Fruit fly (Drosophila melanogaster) whole organism, wandering third instar larva: ENCODE data around the gene IFT43.
A peak's percentile ranks its signal among the peaks of the same experiment; 100 is the strongest.

Source experiments
- Abd-B ChIP-seq: fragments of >200 bp; optimal IDR thresholded peaks from 2 replicates; lab custom pipeline; 2017; ENCODE audit warnings: missing biosample characterization, missing genetic modification characterization
- CG32264 ChIP-seq: fragments of 200-800 bp; sonication (Bioruptor generic); optimal IDR thresholded peaks from 2 replicates; lab custom pipeline; 2016; ENCODE audit warnings: missing biosample characterization, missing genetic modification characterization
- CG9705 ChIP-seq: fragments of 200-800 bp; sonication (Bioruptor generic); optimal IDR thresholded peaks from 2 replicates; lab custom pipeline; 2018; ENCODE audit warnings: missing biosample characterization, mild to moderate bottlenecking, missing genetic modification characterization
- CrebA ChIP-seq: fragments of 200-800 bp; sonication (Bioruptor generic); optimal IDR thresholded peaks from 2 replicates; lab custom pipeline; 2016; ENCODE audit warnings: missing biosample characterization, mild to moderate bottlenecking, missing genetic modification characterization, borderline replicate concordance
- Dfd ChIP-seq: fragments of >200 bp; optimal IDR thresholded peaks from 2 replicates; lab custom pipeline; 2017; ENCODE audit warnings: missing biosample characterization, missing genetic modification characterization
- Dif ChIP-seq: fragments of 200-275, 200-300 bp; sonication (Bioruptor generic); optimal IDR thresholded peaks from 2 replicates; lab custom pipeline; 2018; ENCODE audit warnings: missing biosample characterization, missing genetic modification characterization; ENCODE audit not compliant: partially characterized antibody
- GATAd ChIP-seq: sonication (Bioruptor generic); optimal IDR thresholded peaks from 2 replicates; lab custom pipeline; 2016; ENCODE audit warnings: missing biosample characterization, missing genetic modification characterization
- HLH106 ChIP-seq: fragments of 200-800 bp; optimal IDR thresholded peaks from 3 replicates; lab custom pipeline; 2019; ENCODE audit warnings: missing biosample characterization, mild to moderate bottlenecking, missing genetic modification characterization, moderate library complexity
- Hnf4 ChIP-seq: fragments of 200-800 bp; sonication (Bioruptor generic); optimal IDR thresholded peaks from 2 replicates; lab custom pipeline; 2016; ENCODE audit warnings: missing biosample characterization, mild to moderate bottlenecking, missing genetic modification characterization
- Hr78 ChIP-seq: fragments of >200 bp; optimal IDR thresholded peaks from 2 replicates; lab custom pipeline; 2017; ENCODE audit warnings: missing biosample characterization, missing genetic modification characterization
- Hr83 ChIP-seq: fragments of 200-300 bp; sonication (Bioruptor generic); optimal IDR thresholded peaks from 2 replicates; lab custom pipeline; 2016; ENCODE audit warnings: missing biosample characterization, mild to moderate bottlenecking, missing genetic modification characterization, moderate library complexity; ENCODE audit not compliant: poor library complexity, severe bottlenecking
- Jra ChIP-seq: sonication (Bioruptor generic); optimal IDR thresholded peaks from 2 replicates; lab custom pipeline; 2016; ENCODE audit warnings: missing biosample characterization, missing genetic modification characterization
- Mio ChIP-seq: sonication (Bioruptor generic); optimal IDR thresholded peaks from 2 replicates; lab custom pipeline; 2016; ENCODE audit warnings: missing biosample characterization, missing genetic modification characterization
- Myc ChIP-seq: fragments of >200 bp; optimal IDR thresholded peaks from 2 replicates; lab custom pipeline; 2017
- N ChIP-seq: fragments of >200 bp; optimal IDR thresholded peaks from 2 replicates; lab custom pipeline; 2018; ENCODE audit warnings: missing biosample characterization, missing external identifiers, missing genetic modification characterization
- OdsH ChIP-seq: fragments of 200-800 bp; sonication (Bioruptor generic); optimal IDR thresholded peaks from 2 replicates; lab custom pipeline; 2016; ENCODE audit warnings: missing biosample characterization, mild to moderate bottlenecking, missing genetic modification characterization
- Rel ChIP-seq, 2 experiments: fragments of 200-800 bp; sonication (Bioruptor generic) in 1 of 2; optimal IDR thresholded peaks; 2 replicates in 1 of 2; 3 replicates in 1 of 2; lab custom pipeline; 2016 to 2019; ENCODE audit warnings: mild to moderate bottlenecking in 2 of 2, missing biosample characterization in 2 of 2, missing genetic modification characterization in 2 of 2, moderate library complexity in 1 of 2
- Sp1 ChIP-seq: fragments of 200-800 bp; sonication (Bioruptor generic); optimal IDR thresholded peaks from 3 replicates; lab custom pipeline; 2019; ENCODE audit warnings: missing biosample characterization, mild to moderate bottlenecking, missing genetic modification characterization, moderate library complexity
- Vsx2 ChIP-seq: fragments of 200-300, 225-300 bp; sonication (Bioruptor generic); optimal IDR thresholded peaks from 2 replicates; lab custom pipeline; 2018; ENCODE audit warnings: missing biosample characterization, missing genetic modification characterization; ENCODE audit not compliant: partially characterized antibody
- br ChIP-seq: fragments of 200-800 bp; sonication (Bioruptor generic); optimal IDR thresholded peaks from 2 replicates; lab custom pipeline; 2016; ENCODE audit warnings: missing biosample characterization, missing genetic modification characterization
- brk ChIP-seq: fragments of 200-800 bp; sonication (Bioruptor generic); optimal IDR thresholded peaks from 2 replicates; lab custom pipeline; 2016; ENCODE audit warnings: missing biosample characterization, mild to moderate bottlenecking, missing genetic modification characterization
- dl ChIP-seq, 2 experiments: fragments of 175-275, 200-275 bp in 1 of 2; fragments of 200-275 bp in 1 of 2; sonication (Bioruptor generic); optimal IDR thresholded peaks; lab custom pipeline; 2018; ENCODE audit warnings: mild to moderate bottlenecking in 2 of 2, missing biosample characterization in 2 of 2, missing genetic modification characterization in 2 of 2, moderate library complexity in 2 of 2; ENCODE audit not compliant: partially characterized antibody in 2 of 2, insufficient read depth in 1 of 2
- dmrt93B ChIP-seq: fragments of 200-800 bp; sonication (Bioruptor generic); optimal IDR thresholded peaks from 2 replicates; lab custom pipeline; 2018; ENCODE audit warnings: missing biosample characterization, mild to moderate bottlenecking, missing genetic modification characterization
- dsf ChIP-seq: sonication (Bioruptor generic); optimal IDR thresholded peaks from 2 replicates; lab custom pipeline; 2016; ENCODE audit warnings: missing biosample characterization, missing genetic modification characterization, borderline replicate concordance
- ey ChIP-seq: fragments of 200-800 bp; sonication (Bioruptor generic); optimal IDR thresholded peaks from 2 replicates; lab custom pipeline; 2016; ENCODE audit warnings: missing biosample characterization, missing genetic modification characterization
- foxo ChIP-seq, 2 experiments: fragments of 200-800 bp; sonication (Bioruptor generic); optimal IDR thresholded peaks; 2 replicates in 1 of 2; 3 replicates in 1 of 2; lab custom pipeline; 2016 to 2017; ENCODE audit warnings: missing biosample characterization in 2 of 2, missing genetic modification characterization in 2 of 2
- fru ChIP-seq: fragments of 200-800 bp; sonication (Bioruptor generic); optimal IDR thresholded peaks from 3 replicates; lab custom pipeline; 2016; ENCODE audit warnings: missing biosample characterization, mild to moderate bottlenecking, missing genetic modification characterization
- h ChIP-seq: fragments of 200-800 bp; sonication (Bioruptor generic); optimal IDR thresholded peaks from 3 replicates; lab custom pipeline; 2016; ENCODE audit warnings: missing biosample characterization, mild to moderate bottlenecking, missing genetic modification characterization
- jim ChIP-seq: fragments of 175-275, 200-325 bp; sonication (Bioruptor generic); optimal IDR thresholded peaks from 2 replicates; lab custom pipeline; 2016; ENCODE audit warnings: missing biosample characterization, mild to moderate bottlenecking, missing genetic modification characterization
- lola ChIP-seq: fragments of >200 bp; optimal IDR thresholded peaks from 2 replicates; lab custom pipeline; 2017; ENCODE audit warnings: missing biosample characterization, missing genetic modification characterization
- pan ChIP-seq: fragments of >200 bp; optimal IDR thresholded peaks from 2 replicates; lab custom pipeline; 2017
- psq ChIP-seq: fragments of 200-800 bp; sonication (Bioruptor generic); optimal IDR thresholded peaks from 3 replicates; lab custom pipeline; 2017; ENCODE audit warnings: missing biosample characterization, mild to moderate bottlenecking, missing genetic modification characterization, moderate library complexity
- rgr ChIP-seq: fragments of 200-800 bp; sonication (Bioruptor generic); optimal IDR thresholded peaks from 3 replicates; lab custom pipeline; 2016; ENCODE audit warnings: missing biosample characterization, mild to moderate bottlenecking, missing genetic modification characterization
- sage ChIP-seq: fragments of 200-800 bp; sonication (Bioruptor generic); optimal IDR thresholded peaks from 2 replicates; lab custom pipeline; 2016; ENCODE audit warnings: missing biosample characterization, mild to moderate bottlenecking, missing genetic modification characterization
- sv ChIP-seq: fragments of 200-800 bp; sonication (Bioruptor generic); optimal IDR thresholded peaks from 3 replicates; lab custom pipeline; 2016; ENCODE audit warnings: missing biosample characterization, missing genetic modification characterization
- tai ChIP-seq: sonication (Bioruptor generic); optimal IDR thresholded peaks from 2 replicates; lab custom pipeline; 2016; ENCODE audit warnings: missing biosample characterization, missing genetic modification characterization
- usp ChIP-seq: fragments of >200 bp; optimal IDR thresholded peaks from 2 replicates; lab custom pipeline; 2017; ENCODE audit warnings: missing biosample characterization, missing genetic modification characterization
- woc ChIP-seq: sonication (Bioruptor generic); optimal IDR thresholded peaks from 2 replicates; lab custom pipeline; 2016; ENCODE audit warnings: missing biosample characterization, mild to moderate bottlenecking, missing genetic modification characterization

The IFT43 gene

dm6 chr2L:12694823-12695420, at the start of gene IFT43, which contains the start of gene PICK1:
Gene IFT43 (minus strand): TSS chr2L:12694988.
Gene PICK1 (plus strand): TSS chr2L:12695033.
- no peak for TF ChIP-seq h
- TF ChIP-seq Hr83 (GFP tag; lab: Kevin White, UChicago): peak; percentile 16

DNA sequence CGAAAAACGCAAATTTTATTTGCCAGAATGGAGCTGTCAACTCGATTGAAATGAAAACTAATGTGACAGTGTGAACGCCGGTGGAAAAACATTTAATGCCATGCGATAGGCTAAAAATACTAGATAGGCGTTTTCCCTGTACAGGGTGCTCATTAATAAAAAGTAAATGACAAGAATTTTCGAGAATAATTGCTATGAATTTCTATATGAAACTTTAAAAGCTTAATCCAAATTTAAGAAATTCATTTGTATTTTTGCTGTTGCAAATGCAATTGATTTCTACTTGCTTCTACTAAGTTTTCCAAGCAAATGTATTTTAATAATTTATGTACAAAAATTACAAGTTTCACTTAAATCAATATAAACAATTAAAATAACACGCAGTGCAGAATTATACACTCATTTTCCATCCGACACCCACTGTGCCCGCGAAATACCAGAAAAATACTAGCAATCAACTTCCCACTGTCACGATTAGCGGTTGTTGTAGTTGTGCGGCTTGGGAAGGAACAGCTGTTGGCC, 27.1 kb upstream of the IFT43 start, which contains the start of gene Pih1D1:
Gene Pih1D1, minus strand, starts transcription at position 50 of the 522 bp plus-strand sequence.
- peak; percentile 55 for TF ChIP-seq GATAd (GFP tag; lab: Kevin White, UChicago)
- no peak for TF ChIP-seq jim (GFP tag; lab: Kevin White, UChicago)
- peak; percentile 92 for TF ChIP-seq fru (GFP tag; lab: Kevin White, UChicago)
- peak; percentile 82 for TF ChIP-seq Jra (GFP tag; lab: Kevin White, UChicago)
- TF ChIP-seq dsf: peak; percentile 80
- TF ChIP-seq CG9705 (GFP tag; lab: Kevin White, UChicago): peak; percentile 95
- peak; percentile 45 for TF ChIP-seq Mio (GFP tag; lab: Kevin White, UChicago)
- peak; percentile 85 for TF ChIP-seq Hnf4
- no peak for TF ChIP-seq Myc (lab: Kevin White, UChicago)
- peak; percentile 87 for TF ChIP-seq woc (GFP tag; lab: Kevin White, UChicago)
- TF ChIP-seq Abd-B (GFP tag; lab: Kevin White, UChicago): no peak
- peak; percentile 92 for TF ChIP-seq h
- TF ChIP-seq Rel (GFP tag; optimal IDR thresholded peaks at IDR 0.05; lab: Kevin White, UChicago): peak; percentile 10
- peak; percentile 61 for TF ChIP-seq Rel (tag; optimal IDR thresholded peaks at IDR 0.05; lab: Kevin White, UChicago)
- TF ChIP-seq Hr83 (GFP tag; lab: Kevin White, UChicago): no peak
- TF ChIP-seq Dfd (GFP tag; lab: Kevin White, UChicago): no peak
- TF ChIP-seq N (GFP tag; lab: Kevin White, UChicago): no peak
- peak; percentile 84 for TF ChIP-seq br (GFP tag; lab: Kevin White, UChicago)
- peak; percentile 92 for TF ChIP-seq ey
- TF ChIP-seq Dif (GFP tag; lab: Kevin White, UChicago): no peak
- TF ChIP-seq Vsx2 (GFP tag; lab: Kevin White, UChicago): no peak
- peak; percentile 89 for TF ChIP-seq OdsH
- TF ChIP-seq Hr78: no peak
- TF ChIP-seq dmrt93B (GFP tag; lab: Kevin White, UChicago): peak; percentile 96
- peak; percentile 98 for TF ChIP-seq HLH106 (tag; lab: Kevin White, UChicago)
- TF ChIP-seq tai (GFP tag; lab: Kevin White, UChicago): no peak
- peak; percentile 82 for TF ChIP-seq sage
- peak; percentile 71 for TF ChIP-seq CG32264 (GFP tag; lab: Kevin White, UChicago)
- TF ChIP-seq Sp1 (GFP tag; lab: Kevin White, UChicago): peak; percentile 92
- no peak for TF ChIP-seq dl (GFP tag; optimal IDR thresholded peaks at IDR 0.05; lab: Kevin White, UChicago; ENCODE audit: insufficient read depth in 1 of 2, partially characterized antibody in 2 of 2)
- no peak for TF ChIP-seq pan (lab: Kevin White, UChicago)
- TF ChIP-seq foxo (GFP tag; optimal IDR thresholded peaks at IDR 0.05; lab: Kevin White, UChicago): peak; percentile 40 to 96
- peak; percentile 91 for TF ChIP-seq rgr (GFP tag; lab: Kevin White, UChicago)
- peak; percentile 95 for TF ChIP-seq sv (GFP tag; lab: Kevin White, UChicago)
- TF ChIP-seq brk (GFP tag; lab: Kevin White, UChicago): no peak
- TF ChIP-seq lola (GFP tag; lab: Kevin White, UChicago): no peak
- no peak for TF ChIP-seq CrebA
- peak; percentile 83 for TF ChIP-seq psq (GFP tag; lab: Kevin White, UChicago)
- TF ChIP-seq usp (GFP tag; lab: Kevin White, UChicago): no peak
